Fruit fly (Drosophila melanogaster) whole organism, embryonic: ENCODE data around the gene nmo.
A peak's percentile ranks its signal among the peaks of the same experiment; 100 is the strongest.

Experiments
- BtbVII ChIP-seq: fragments of 200-800 bp; sonication (Bioruptor generic); optimal IDR thresholded peaks from 3 replicates; lab custom pipeline; 2017; ENCODE audit warnings: missing biosample characterization, mild to moderate bottlenecking, missing genetic modification characterization
- CG10209 ChIP-seq: fragments of 200-800 bp; sonication (Bioruptor generic); optimal IDR thresholded peaks from 3 replicates; lab custom pipeline; 2017; ENCODE audit warnings: missing biosample characterization, mild to moderate bottlenecking, missing genetic modification characterization, missing genetic modification reagents
- CG10321 ChIP-seq: fragments of 200-800 bp; sonication (Bioruptor generic); IDR thresholded peaks from 2 replicates; pipeline ENCODE4 v1.3.6; 2022; ENCODE audit warnings: missing biosample characterization, missing genetic modification characterization
- CG10543 ChIP-seq: fragments of 200-800 bp; sonication (Bioruptor generic); optimal IDR thresholded peaks from 3 replicates; lab custom pipeline; 2017; ENCODE audit warnings: missing biosample characterization, mild to moderate bottlenecking, missing genetic modification characterization, moderate library complexity
- CG10959 ChIP-seq: fragments of 200-800 bp; sonication (Bioruptor generic); IDR thresholded peaks from 2 replicates; pipeline ENCODE4 v1.3.6; 2022; ENCODE audit warnings: missing biosample characterization, missing genetic modification characterization
- CG10979 ChIP-seq: fragments of 200-800 bp; sonication (Bioruptor generic); optimal IDR thresholded peaks from 2 replicates; lab custom pipeline; 2018; ENCODE audit warnings: missing biosample characterization, mild to moderate bottlenecking, missing genetic modification characterization, moderate library complexity
- CG11560 ChIP-seq: fragments of 200-800 bp; sonication (Bioruptor generic); IDR thresholded peaks from 3 replicates; pipeline ENCODE4 v1.3.6; 2022; ENCODE audit warnings: missing biosample characterization, missing genetic modification characterization
- CG12391 ChIP-seq: fragments of 200-800 bp; sonication (Bioruptor generic); optimal IDR thresholded peaks from 3 replicates; lab custom pipeline; 2018; ENCODE audit warnings: missing biosample characterization, mild to moderate bottlenecking, missing genetic modification characterization, moderate library complexity
- CG14667 ChIP-seq: fragments of 200-800 bp; sonication (Bioruptor generic); IDR thresholded peaks from 2 replicates; pipeline ENCODE4 v1.3.6; 2022; ENCODE audit warnings: missing biosample characterization, missing genetic modification characterization
- CG14860 ChIP-seq: fragments of 200-800 bp; sonication (Bioruptor generic); IDR thresholded peaks from 3 replicates; pipeline ENCODE4 v1.3.6; 2022; ENCODE audit warnings: missing biosample characterization, missing genetic modification characterization; ENCODE audit not compliant: partially characterized antibody
- CG15073 ChIP-seq: fragments of 200-800 bp; sonication (Bioruptor generic); optimal IDR thresholded peaks from 2 replicates; lab custom pipeline; 2016; ENCODE audit warnings: missing biosample characterization, missing genetic modification characterization
- CG15479 ChIP-seq: fragments of 200-800 bp; sonication (Bioruptor generic); optimal IDR thresholded peaks from 3 replicates; lab custom pipeline; 2019; ENCODE audit warnings: missing biosample characterization, mild to moderate bottlenecking, missing genetic modification characterization, moderate library complexity
- CG1603 ChIP-seq: fragments of 200-800 bp; sonication (Bioruptor generic); optimal IDR thresholded peaks from 2 replicates; lab custom pipeline; 2019; ENCODE audit warnings: missing biosample characterization, mild to moderate bottlenecking, missing genetic modification characterization, moderate library complexity
- CG17186 ChIP-seq: fragments of 200-800 bp; sonication (Bioruptor generic); optimal IDR thresholded peaks from 3 replicates; lab custom pipeline; 2017; ENCODE audit warnings: missing biosample characterization, missing genetic modification reagents, missing genetic modification characterization
- CG17361 ChIP-seq: fragments of 200-800 bp; sonication (Bioruptor generic); IDR thresholded peaks from 3 replicates; pipeline ENCODE4 v1.3.6; 2022; ENCODE audit warnings: missing biosample characterization, missing genetic modification characterization
- CG17385 ChIP-seq: fragments of 200-800 bp; sonication (Bioruptor generic); optimal IDR thresholded peaks from 3 replicates; lab custom pipeline; 2018; ENCODE audit warnings: missing biosample characterization, mild to moderate bottlenecking, missing genetic modification characterization
- CG17612 ChIP-seq: fragments of 200-800 bp; sonication (Bioruptor generic); IDR thresholded peaks from 2 replicates; pipeline ENCODE4 v1.3.6; 2022; ENCODE audit warnings: missing biosample characterization, missing genetic modification characterization
- CG17802 ChIP-seq: fragments of 200-800 bp; sonication (Bioruptor generic); optimal IDR thresholded peaks from 2 replicates; lab custom pipeline; 2018; ENCODE audit warnings: missing biosample characterization, mild to moderate bottlenecking, missing genetic modification characterization, moderate library complexity
- CG33557 ChIP-seq: fragments of 200-800 bp; sonication (Bioruptor generic); optimal IDR thresholded peaks from 2 replicates; lab custom pipeline; 2019; ENCODE audit warnings: missing biosample characterization, mild to moderate bottlenecking, missing genetic modification characterization, moderate library complexity
- CG6791 ChIP-seq: fragments of 200-800 bp; sonication (Bioruptor generic); IDR thresholded peaks from 3 replicates; pipeline ENCODE4 v1.3.6; 2022; ENCODE audit warnings: missing biosample characterization, missing genetic modification characterization; ENCODE audit not compliant: partially characterized antibody
- CG7372 ChIP-seq: fragments of 200-800 bp; sonication (Bioruptor generic); IDR thresholded peaks from 2 replicates; pipeline ENCODE4 v1.3.6; 2022; ENCODE audit warnings: missing biosample characterization, missing genetic modification characterization
- CG7556 ChIP-seq: fragments of 200-800 bp; sonication (Bioruptor generic); optimal IDR thresholded peaks from 2 replicates; lab custom pipeline; 2017; ENCODE audit warnings: missing biosample characterization, mild to moderate bottlenecking, missing genetic modification characterization
- CG7745 ChIP-seq: fragments of 200-800 bp; sonication (Bioruptor generic); optimal IDR thresholded peaks from 2 replicates; lab custom pipeline; 2018; ENCODE audit warnings: missing biosample characterization, mild to moderate bottlenecking, missing genetic modification characterization, moderate library complexity
- Camta ChIP-seq: fragments of 200-800 bp; sonication (Bioruptor generic); optimal IDR thresholded peaks from 2 replicates; lab custom pipeline; 2016; ENCODE audit warnings: missing biosample characterization, missing genetic modification characterization
- Dbx ChIP-seq: fragments of 200-800 bp; sonication (Bioruptor generic); IDR thresholded peaks from 3 replicates; pipeline ENCODE4 v1.3.6; 2022; ENCODE audit warnings: missing biosample characterization, missing genetic modification characterization
- Dref ChIP-seq: fragments of 200-800 bp; sonication (Bioruptor generic); IDR thresholded peaks from 2 replicates; pipeline ENCODE4 v1.3.6; 2022; ENCODE audit warnings: missing biosample characterization, missing genetic modification characterization
- Fer3 ChIP-seq: fragments of 200-800 bp; sonication (Bioruptor generic); optimal IDR thresholded peaks from 2 replicates; lab custom pipeline; 2018; ENCODE audit warnings: missing biosample characterization, mild to moderate bottlenecking, missing genetic modification characterization, moderate library complexity
- Hand ChIP-seq: fragments of 200-800 bp; sonication (Bioruptor generic); optimal IDR thresholded peaks from 2 replicates; lab custom pipeline; 2017; ENCODE audit warnings: mild to moderate bottlenecking, missing biosample characterization, missing genetic modification reagents, missing genetic modification characterization
- Med ChIP-seq: fragments of 200-800 bp; sonication (Bioruptor generic); peaks from one replicate; lab custom pipeline; 2016; ENCODE audit warnings: missing biosample characterization, missing genetic modification characterization, mild to moderate bottlenecking, inconsistent platforms, moderate library complexity
- Neu2 ChIP-seq: fragments of 200-800 bp; sonication (Bioruptor generic); optimal IDR thresholded peaks from 3 replicates; lab custom pipeline; 2016; ENCODE audit warnings: missing biosample characterization, missing genetic modification characterization, borderline replicate concordance
- Ravus ChIP-seq: fragments of 200-800 bp; sonication (Bioruptor generic); IDR thresholded peaks from 2 replicates; pipeline ENCODE4 v1.3.6; 2022; ENCODE audit warnings: missing biosample characterization, missing genetic modification characterization
- Sox102F ChIP-seq: fragments of 200-800 bp; sonication (Bioruptor generic); optimal IDR thresholded peaks from 2 replicates; lab custom pipeline; 2018; ENCODE audit warnings: missing biosample characterization, mild to moderate bottlenecking, missing genetic modification characterization, moderate library complexity
- Ssrp ChIP-seq: fragments of 200-800 bp; sonication (Bioruptor generic); optimal IDR thresholded peaks from 2 replicates; lab custom pipeline; 2018; ENCODE audit warnings: missing biosample characterization, mild to moderate bottlenecking, missing genetic modification characterization, moderate library complexity
- Xrp1 ChIP-seq: fragments of 200-800 bp; sonication (Bioruptor generic); IDR thresholded peaks from 2 replicates; pipeline ENCODE4 v1.3.6; 2022; ENCODE audit warnings: missing biosample characterization, missing genetic modification characterization
- bcd ChIP-seq: fragments of 200-800 bp; sonication (Bioruptor generic); optimal IDR thresholded peaks from 2 replicates; lab custom pipeline; 2017; ENCODE audit warnings: missing biosample characterization, mild to moderate bottlenecking, missing genetic modification characterization
- bigmax ChIP-seq: fragments of 200-800 bp; sonication (Bioruptor generic); optimal IDR thresholded peaks from 2 replicates; lab custom pipeline; 2018; ENCODE audit warnings: missing biosample characterization, mild to moderate bottlenecking, missing genetic modification characterization
- br ChIP-seq: fragments of >200 bp; optimal IDR thresholded peaks from 2 replicates; lab custom pipeline; 2017
- gcm ChIP-seq: fragments of 200-800 bp; sonication (Bioruptor generic); optimal IDR thresholded peaks from 2 replicates; lab custom pipeline; 2019; ENCODE audit warnings: missing biosample characterization, mild to moderate bottlenecking, missing genetic modification characterization, moderate library complexity
- gsb-n ChIP-seq: fragments of 200-800 bp; sonication (Bioruptor generic); optimal IDR thresholded peaks from 3 replicates; lab custom pipeline; 2018; ENCODE audit warnings: missing biosample characterization, mild to moderate bottlenecking, missing genetic modification characterization
- inv ChIP-seq: fragments of 200-800 bp; sonication (Bioruptor generic); IDR thresholded peaks from 2 replicates; pipeline ENCODE4 v1.3.6; 2022; ENCODE audit warnings: missing biosample characterization, missing genetic modification characterization; ENCODE audit not compliant: partially characterized antibody
- kay ChIP-seq: fragments of 200-800 bp; sonication (Bioruptor generic); optimal IDR thresholded peaks from 2 replicates; lab custom pipeline; 2016; ENCODE audit warnings: missing biosample characterization, missing genetic modification characterization
- maf-S ChIP-seq: fragments of 200-800 bp; sonication (Bioruptor generic); optimal IDR thresholded peaks from 2 replicates; lab custom pipeline; 2016; ENCODE audit warnings: missing biosample characterization, missing genetic modification characterization
- mam ChIP-seq: fragments of 200-800 bp; sonication (Bioruptor generic); optimal IDR thresholded peaks from 3 replicates; lab custom pipeline; 2016; ENCODE audit warnings: missing biosample characterization, missing genetic modification characterization
- odd ChIP-seq: fragments of 200-800 bp; sonication (Bioruptor generic); optimal IDR thresholded peaks from 2 replicates; lab custom pipeline; 2017; ENCODE audit warnings: missing biosample characterization, mild to moderate bottlenecking, missing genetic modification characterization
- prd ChIP-seq, 3 experiments: fragments of >200 bp in 2 of 3; fragments of 200-800 bp in 1 of 3; sonication (Bioruptor generic) in 1 of 3; optimal IDR thresholded peaks in 2 of 3; IDR thresholded peaks in 1 of 3; 2 replicates in 2 of 3; 3 replicates in 1 of 3; pipeline versions ENCODE4 v1.3.6 to Lab custom; 2017 to 2022; ENCODE audit warnings: missing biosample characterization in 1 of 3, missing genetic modification characterization in 1 of 3
- ro ChIP-seq: fragments of 200-800 bp; sonication (Bioruptor generic); IDR thresholded peaks from 2 replicates; pipeline ENCODE4 v1.3.6; 2022; ENCODE audit warnings: missing biosample characterization, missing genetic modification characterization
- sens ChIP-seq: fragments of 200-800 bp; sonication (Bioruptor generic); peaks from one replicate; lab custom pipeline; 2016; ENCODE audit warnings: missing biosample characterization, missing genetic modification characterization
- unpg ChIP-seq: fragments of 200-800 bp; sonication (Bioruptor generic); optimal IDR thresholded peaks from 3 replicates; lab custom pipeline; 2018; ENCODE audit warnings: missing biosample characterization, mild to moderate bottlenecking, missing genetic modification characterization, moderate library complexity
- vnd ChIP-seq: fragments of 200-800 bp; sonication (Bioruptor generic); IDR thresholded peaks from 3 replicates; pipeline ENCODE4 v1.3.6; 2022; ENCODE audit warnings: missing biosample characterization, missing genetic modification characterization; ENCODE audit not compliant: partially characterized antibody
- wek ChIP-seq: fragments of 200-800 bp; sonication (Bioruptor generic); optimal IDR thresholded peaks from 3 replicates; lab custom pipeline; 2018; ENCODE audit warnings: missing biosample characterization, mild to moderate bottlenecking, missing genetic modification characterization, moderate library complexity

The nmo gene

dm6 chr3L:7976081-7976483 lies 2.8 kb upstream of the nmo start, which contains the start of the genes HP4 and CG8209 (continued):
- TF ChIP-seq CG17361 (GFP tag; lab: Robert Waterston, UW) (peak; percentile 89), CG7372 (peak; percentile 82), prd (optimal IDR thresholded peaks at IDR 0.05; lab: Kevin White, UChicago) (no peak), prd (GFP tag; IDR thresholded peaks at IDR 0.05; lab: Robert Waterston, UW) (peak; percentile 91), ro (GFP tag; lab: Robert Waterston, UW) (peak; percentile 59; the same call in 1 of the 2 replicates), vnd (GFP tag; lab: Robert Waterston, UW) (peak; percentile 95), Camta (no peak), bcd (GFP tag; lab: Kevin White, UChicago) (peak; percentile 79), mam (GFP tag; lab: Kevin White, UChicago) (peak; percentile 75), Fer3 (peak; percentile 76), unpg (GFP tag; lab: Kevin White, UChicago) (peak; percentile 83), maf-S (no peak), CG10321 (peak; percentile 21; the same call in 1 of the 2 replicates), CG15479 (GFP tag; lab: Kevin White, UChicago) (no peak), BtbVII (peak; percentile 70), Hand (GFP tag; lab: Kevin White, UChicago) (no peak), CG14667 (GFP tag; lab: Robert Waterston, UW) (peak; percentile 73), CG17385 (GFP tag; lab: Kevin White, UChicago) (peak; percentile 78), CG10979 (tag; lab: Kevin White, UChicago) (peak; percentile 80), CG1603 (tag; lab: Kevin White, UChicago) (peak; percentile 22), Dref (GFP tag; lab: Robert Waterston, UW) (peak; percentile 70), CG17186 (GFP tag; lab: Kevin White, UChicago) (no peak), Sox102F (GFP tag; lab: Kevin White, UChicago) (peak; percentile 85), CG7745 (no peak), Neu2 (no peak), CG14860 (peak; percentile 91), Xrp1 (peak; percentile 91), CG10959 (GFP tag; lab: Robert Waterston, UW) (peak; percentile 56; the same call in 1 of the 2 replicates), CG11560 (tag; lab: Robert Waterston, UW) (peak; percentile 71; the same call in 2 of the 3 replicates), CG7556 (GFP tag; lab: Kevin White, UChicago) (peak; percentile 83), CG17612 (no peak), inv (GFP tag; lab: Robert Waterston, UW) (peak; percentile 86), CG17802 (tag; lab: Kevin White, UChicago) (peak; percentile 2), wek (GFP tag; lab: Kevin White, UChicago) (no peak), sens (GFP tag; lab: Kevin White, UChicago) (peak; percentile 88), CG15073 (GFP tag; lab: Kevin White, UChicago) (no peak), CG6791 (GFP tag; lab: Robert Waterston, UW) (peak; percentile 91), odd (peak; percentile 22), gsb-n (peak; percentile 85), Med (GFP tag; lab: Kevin White, UChicago) (peak; percentile 92), Dbx (GFP tag; lab: Robert Waterston, UW) (peak; percentile 91), br (no peak), CG10209 (GFP tag; lab: Kevin White, UChicago) (peak; percentile 83), CG12391 (peak; percentile 95), CG10543 (GFP tag; lab: Kevin White, UChicago) (peak; percentile 81), kay (GFP tag; lab: Kevin White, UChicago) (peak; percentile 63), gcm (GFP tag; lab: Kevin White, UChicago) (peak; percentile 85), bigmax (no peak), Ssrp (peak; percentile 78), Ravus (peak; percentile 44; the same call in 1 of the 2 replicates), CG33557 (peak; percentile 57)
